Fruit fly (Drosophila melanogaster) whole organism, embryonic: ENCODE results near the gene Pop4.

ENCODE experiments used
- Aef1 ChIP-seq: fragments of 200-800 bp; sonication (Bioruptor generic); IDR thresholded peaks from 3 replicates; pipeline ENCODE4 v1.3.6; 2022; ENCODE audit warnings: missing biosample characterization, missing genetic modification characterization
- CG10274 ChIP-seq: fragments of 200-800 bp; sonication (Bioruptor generic); optimal IDR thresholded peaks from 3 replicates; lab custom pipeline; 2017; ENCODE audit warnings: missing biosample characterization, mild to moderate bottlenecking, missing genetic modification characterization
- CG10462 ChIP-seq: fragments of 200-800 bp; sonication (Bioruptor generic); optimal IDR thresholded peaks from 2 replicates; lab custom pipeline; 2016; ENCODE audit warnings: missing biosample characterization, missing genetic modification characterization
- CG10654 ChIP-seq: fragments of 200-800 bp; sonication (Bioruptor generic); optimal IDR thresholded peaks from 2 replicates; lab custom pipeline; 2016; ENCODE audit warnings: missing biosample characterization, missing genetic modification characterization
- CG12769 ChIP-seq: fragments of 200-800 bp; sonication (Bioruptor generic); optimal IDR thresholded peaks from 2 replicates; lab custom pipeline; 2019; ENCODE audit warnings: missing biosample characterization, mild to moderate bottlenecking, missing genetic modification characterization, moderate library complexity
- CG13775 ChIP-seq: fragments of 200-800 bp; sonication (Bioruptor generic); optimal IDR thresholded peaks from 3 replicates; lab custom pipeline; 2017; ENCODE audit warnings: missing biosample characterization, mild to moderate bottlenecking, missing genetic modification characterization
- CG15269 ChIP-seq: fragments of 200-800 bp; sonication (Bioruptor generic); optimal IDR thresholded peaks from 2 replicates; lab custom pipeline; 2018; ENCODE audit warnings: missing biosample characterization, mild to moderate bottlenecking, missing genetic modification characterization, moderate library complexity
- CG1602 ChIP-seq: fragments of 200-800 bp; sonication (Bioruptor generic); optimal IDR thresholded peaks from 3 replicates; lab custom pipeline; 2016; ENCODE audit warnings: missing biosample characterization, missing genetic modification characterization
- CG18011 ChIP-seq: fragments of 200-800 bp; sonication (Bioruptor generic); optimal IDR thresholded peaks from 2 replicates; lab custom pipeline; 2017; ENCODE audit warnings: missing biosample characterization, missing genetic modification characterization, mild to moderate bottlenecking, moderate library complexity, missing genotype
- CG3281 ChIP-seq: fragments of 200-800 bp; sonication (Bioruptor generic); optimal IDR thresholded peaks from 3 replicates; lab custom pipeline; 2017; ENCODE audit warnings: missing biosample characterization, mild to moderate bottlenecking, missing genetic modification characterization
- CG3726 ChIP-seq: fragments of 200-800 bp; sonication (Bioruptor generic); IDR thresholded peaks from 3 replicates; pipeline ENCODE4, ENCODE4 v1.3.6; 2022; ENCODE audit warnings: missing biosample characterization, missing genetic modification characterization
- CG4282 ChIP-seq: fragments of 200-800 bp; sonication (Bioruptor generic); optimal IDR thresholded peaks from 2 replicates; lab custom pipeline; 2016; ENCODE audit warnings: missing biosample characterization, missing genetic modification characterization
- CG4707 ChIP-seq: fragments of 200-800 bp; sonication (Bioruptor generic); optimal IDR thresholded peaks from 2 replicates; lab custom pipeline; 2018; ENCODE audit warnings: missing biosample characterization, mild to moderate bottlenecking, missing genetic modification characterization, moderate library complexity
- CG5180 ChIP-seq: fragments of 200-800 bp; sonication (Bioruptor generic); optimal IDR thresholded peaks from 3 replicates; lab custom pipeline; 2017; ENCODE audit warnings: missing biosample characterization, missing genetic modification characterization, mild to moderate bottlenecking, moderate library complexity, missing genetic modification reagents
- CG7786 ChIP-seq: fragments of 200-800 bp; sonication (Bioruptor generic); optimal IDR thresholded peaks from 2 replicates; lab custom pipeline; 2016; ENCODE audit warnings: missing biosample characterization, missing genetic modification characterization
- CG7928 ChIP-seq: fragments of 200-800 bp; sonication (Bioruptor generic); optimal IDR thresholded peaks from 2 replicates; lab custom pipeline; 2017; ENCODE audit warnings: missing biosample characterization, mild to moderate bottlenecking, missing genetic modification characterization
- CG7963 ChIP-seq: fragments of 200-800 bp; sonication (Bioruptor generic); IDR thresholded peaks from 3 replicates; pipeline ENCODE4 v1.3.6; 2022; ENCODE audit warnings: missing biosample characterization, missing genetic modification characterization; ENCODE audit not compliant: partially characterized antibody
- CG9797 ChIP-seq: fragments of 200-800 bp; sonication (Bioruptor generic); optimal IDR thresholded peaks from 3 replicates; lab custom pipeline; 2018; ENCODE audit warnings: missing biosample characterization, mild to moderate bottlenecking, missing genetic modification characterization
- E2f2 ChIP-seq: fragments of 200-800 bp; sonication (Bioruptor generic); IDR thresholded peaks from 2 replicates; pipeline ENCODE4 v1.3.6; 2022; ENCODE audit warnings: missing biosample characterization, missing genetic modification characterization
- Elba2 ChIP-seq: fragments of 200-800 bp; sonication (Bioruptor generic); optimal IDR thresholded peaks from 3 replicates; lab custom pipeline; 2016; ENCODE audit warnings: missing biosample characterization, missing genetic modification characterization
- HLH4C ChIP-seq: fragments of 200-800 bp; sonication (Bioruptor generic); IDR thresholded peaks from 3 replicates; pipeline ENCODE4 v1.3.6; 2022; ENCODE audit warnings: missing biosample characterization, missing genetic modification characterization; ENCODE audit not compliant: partially characterized antibody
- HmgD ChIP-seq: fragments of 200-800 bp; sonication (Bioruptor generic); optimal IDR thresholded peaks from 3 replicates; lab custom pipeline; 2016; ENCODE audit warnings: missing biosample characterization, missing genetic modification characterization
- HmgZ ChIP-seq: fragments of 200-800 bp; sonication (Bioruptor generic); optimal IDR thresholded peaks from 2 replicates; lab custom pipeline; 2018; ENCODE audit warnings: missing biosample characterization, mild to moderate bottlenecking, missing genetic modification characterization
- Lim3 ChIP-seq: fragments of 200-800 bp; sonication (Bioruptor generic); IDR thresholded peaks from 2 replicates; pipeline ENCODE4 v1.3.6; 2022; ENCODE audit warnings: missing biosample characterization, missing genetic modification characterization
- Nf-YC ChIP-seq: fragments of 200-800 bp; optimal IDR thresholded peaks from 3 replicates; lab custom pipeline; 2019; ENCODE audit warnings: missing biosample characterization, mild to moderate bottlenecking, missing genetic modification characterization, moderate library complexity
- Sox100B ChIP-seq: fragments of 200-800 bp; sonication (Bioruptor generic); optimal IDR thresholded peaks from 3 replicates; lab custom pipeline; 2018; ENCODE audit warnings: missing biosample characterization, mild to moderate bottlenecking, missing genetic modification characterization
- Xbp1 ChIP-seq: fragments of 200-800 bp; sonication (Bioruptor generic); optimal IDR thresholded peaks from 3 replicates; lab custom pipeline; 2016; ENCODE audit warnings: missing biosample characterization, mild to moderate bottlenecking, missing genetic modification characterization
- al ChIP-seq: fragments of 200-800 bp; sonication (Bioruptor generic); IDR thresholded peaks from 2 replicates; pipeline ENCODE4 v1.3.6; 2022; ENCODE audit warnings: missing biosample characterization, missing genetic modification characterization
- bowl ChIP-seq: fragments of 200-800 bp; sonication (Bioruptor generic); IDR thresholded peaks from 2 replicates; pipeline ENCODE4 v1.3.6; 2022; ENCODE audit warnings: missing biosample characterization, missing genetic modification characterization
- cad ChIP-seq: fragments of >200 bp; optimal IDR thresholded peaks from 2 replicates; lab custom pipeline; 2017; ENCODE audit warnings: missing biosample characterization, missing genetic modification characterization
- croc ChIP-seq: fragments of 200-800 bp; sonication (Bioruptor generic); conservative IDR thresholded peaks from 3 replicates; pipeline ENCODE4 v1.3.6; 2022; ENCODE audit warnings: missing biosample characterization, missing genetic modification characterization
- dm ChIP-seq: fragments of 200-800 bp; sonication (Bioruptor generic); optimal IDR thresholded peaks from 3 replicates; lab custom pipeline; 2016; ENCODE audit warnings: missing biosample characterization, missing genetic modification characterization
- dysf ChIP-seq: fragments of 200-800 bp; sonication (Bioruptor generic); IDR thresholded peaks from 3 replicates; pipeline ENCODE4 v1.3.6; 2022; ENCODE audit warnings: missing biosample characterization, missing genetic modification characterization
- ems ChIP-seq: fragments of 200-800 bp; sonication (Bioruptor generic); optimal IDR thresholded peaks from 3 replicates; lab custom pipeline; 2016; ENCODE audit warnings: missing biosample characterization, missing genetic modification characterization
- her ChIP-seq: fragments of 200-800 bp; sonication (Bioruptor generic); optimal IDR thresholded peaks from 2 replicates; lab custom pipeline; 2016; ENCODE audit warnings: missing biosample characterization, missing genetic modification characterization
- inv ChIP-seq: fragments of 200-800 bp; sonication (Bioruptor generic); IDR thresholded peaks from 2 replicates; pipeline ENCODE4 v1.3.6; 2022; ENCODE audit warnings: missing biosample characterization, missing genetic modification characterization; ENCODE audit not compliant: partially characterized antibody
- kah ChIP-seq: fragments of 200-800 bp; sonication (Bioruptor generic); optimal IDR thresholded peaks from 2 replicates; lab custom pipeline; 2018; ENCODE audit warnings: missing biosample characterization, mild to moderate bottlenecking, missing genetic modification characterization
- kni ChIP-seq: fragments of 200-800 bp; sonication (Bioruptor generic); optimal IDR thresholded peaks from 3 replicates; lab custom pipeline; 2017; ENCODE audit warnings: mild to moderate bottlenecking, missing biosample characterization, missing genetic modification reagents, missing genetic modification characterization
- lola ChIP-seq, 3 experiments: fragments of >200 bp in 2 of 3; fragments of 200-800 bp in 1 of 3; sonication (Bioruptor generic) in 1 of 3; optimal IDR thresholded peaks; 2 replicates each; lab custom pipeline; 2017 to 2019; ENCODE audit warnings: missing biosample characterization in 3 of 3, missing genetic modification characterization in 3 of 3, mild to moderate bottlenecking in 1 of 3, moderate library complexity in 1 of 3
- p53 ChIP-seq: fragments of 200-800 bp; sonication (Bioruptor generic); optimal IDR thresholded peaks from 2 replicates; lab custom pipeline; 2016; ENCODE audit warnings: missing biosample characterization, missing genetic modification characterization
- sc ChIP-seq, 3 experiments: fragments of >200 bp in 2 of 3; fragments of 200-800 bp in 1 of 3; sonication (Bioruptor generic) in 1 of 3; optimal IDR thresholded peaks; 2 replicates in 2 of 3; 3 replicates in 1 of 3; lab custom pipeline; 2017; ENCODE audit warnings: mild to moderate bottlenecking in 1 of 3, missing biosample characterization in 1 of 3, missing genetic modification characterization in 1 of 3, missing genetic modification reagents in 1 of 3
- scrt ChIP-seq: fragments of 200-800 bp; sonication (Bioruptor generic); optimal IDR thresholded peaks from 2 replicates; lab custom pipeline; 2018; ENCODE audit warnings: missing biosample characterization, mild to moderate bottlenecking, missing genetic modification characterization, moderate library complexity
- sima ChIP-seq: fragments of 200-800 bp; sonication (Bioruptor generic); optimal IDR thresholded peaks from 2 replicates; lab custom pipeline; 2016; ENCODE audit warnings: missing biosample characterization, missing genetic modification characterization
- tgo ChIP-seq: fragments of 200-800 bp; sonication (Bioruptor generic); IDR thresholded peaks from 3 replicates; pipeline ENCODE4 v1.3.6; 2022; ENCODE audit warnings: missing biosample characterization, missing genetic modification characterization
- tio ChIP-seq: fragments of 200-800 bp; sonication (Bioruptor generic); optimal IDR thresholded peaks from 2 replicates; lab custom pipeline; 2017; ENCODE audit warnings: missing biosample characterization, missing genetic modification characterization, inconsistent platforms
- tna ChIP-seq: fragments of 200-800 bp; sonication (Bioruptor generic); IDR thresholded peaks from 2 replicates; pipeline ENCODE4 v1.3.6; 2022; ENCODE audit warnings: missing biosample characterization, missing genetic modification characterization; ENCODE audit not compliant: partially characterized antibody
- tup ChIP-seq: fragments of 200-800 bp; sonication (Bioruptor generic); optimal IDR thresholded peaks from 2 replicates; lab custom pipeline; 2016; ENCODE audit warnings: missing biosample characterization, mild to moderate bottlenecking, missing genetic modification characterization, moderate library complexity
- tx ChIP-seq: fragments of 200-800 bp; sonication (Bioruptor generic); optimal IDR thresholded peaks from 2 replicates; lab custom pipeline; 2016; ENCODE audit warnings: missing biosample characterization, missing genetic modification characterization
- wdn ChIP-seq: fragments of 200-800 bp; sonication (Bioruptor generic); IDR thresholded peaks from 2 replicates; pipeline ENCODE4 v1.3.6; 2022; ENCODE audit warnings: missing biosample characterization, missing genetic modification characterization
- zf30C ChIP-seq: fragments of 200-800 bp; sonication (Bioruptor generic); optimal IDR thresholded peaks from 3 replicates; lab custom pipeline; 2018; ENCODE audit warnings: missing biosample characterization, mild to moderate bottlenecking, missing genetic modification characterization

Pop4 gene

DNA sequence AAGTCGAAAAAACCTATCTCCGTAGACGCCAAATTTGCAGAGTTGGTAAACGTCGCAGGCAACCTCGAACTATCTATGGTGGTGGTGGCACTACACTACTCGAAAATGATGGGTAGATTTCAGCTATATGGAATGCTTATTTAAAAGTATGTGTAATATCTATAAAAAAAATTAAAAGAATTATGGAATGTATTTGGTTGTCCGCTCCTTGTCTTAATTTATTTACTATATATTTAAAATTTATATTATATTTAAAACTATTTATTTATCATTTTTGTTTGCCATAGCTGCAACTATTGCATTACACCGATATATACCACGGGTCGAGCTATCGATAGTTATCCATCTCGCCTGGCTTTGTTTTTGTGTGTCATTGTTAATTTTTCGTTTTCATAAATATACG lies 2.4 kb downstream of the Pop4 start, which contains the start of the genes HP4 and CG8209 (continued):
- TF ChIP-seq ems (GFP tag; lab: Kevin White, UChicago) (peak; percentile 54), p53 (GFP tag; lab: Kevin White, UChicago) (no peak), CG9797 (GFP tag; lab: Kevin White, UChicago) (peak; percentile 17), CG15269 (tag; lab: Kevin White, UChicago) (peak; percentile 85), Sox100B (GFP tag; lab: Kevin White, UChicago) (peak; percentile 83), inv (peak; percentile 86), CG7963 (peak; percentile 78), HLH4C (GFP tag; lab: Robert Waterston, UW) (peak; percentile 85), tna (GFP tag; lab: Robert Waterston, UW) (peak; percentile 81), CG10654 (peak; percentile 79), CG10462 (GFP tag; lab: Kevin White, UChicago) (peak; percentile 49), Nf-YC (peak; percentile 77), kni (GFP tag; lab: Kevin White, UChicago) (no peak), wdn (peak; percentile 74), CG3281 (GFP tag; lab: Kevin White, UChicago) (peak; percentile 82), CG4707 (GFP tag; lab: Kevin White, UChicago) (peak; percentile 37), Lim3 (GFP tag; lab: Robert Waterston, UW) (no peak), dysf (GFP tag; lab: Robert Waterston, UW) (peak; percentile 78), dm (peak; percentile 12), tup (GFP tag; lab: Kevin White, UChicago) (peak; percentile 45), kah (GFP tag; lab: Kevin White, UChicago) (peak; percentile 57), CG1602 (GFP tag; lab: Kevin White, UChicago) (peak; percentile 87), bowl (GFP tag; lab: Robert Waterston, UW) (no peak), CG10274 (peak; percentile 50), CG18011 (GFP tag; lab: Kevin White, UChicago) (peak; percentile 59), CG4282 (no peak), croc (GFP tag; lab: Robert Waterston, UW) (peak; percentile 71), lola (GFP tag; optimal IDR thresholded peaks at IDR 0.05; lab: Kevin White, UChicago) (peak in 1 of 3 experiments; percentile 77), scrt (GFP tag; lab: Kevin White, UChicago) (peak; percentile 63), CG13775 (GFP tag; lab: Kevin White, UChicago) (peak; percentile 88), Aef1 (GFP tag; lab: Robert Waterston, UW) (peak; percentile 74), CG5180 (GFP tag; lab: Kevin White, UChicago) (peak; percentile 51), zf30C (peak; percentile 99), CG3726 (GFP tag; lab: Robert Waterston, UW) (peak; percentile 58; the same call in 2 of the 3 replicates), CG7786 (GFP tag; lab: Kevin White, UChicago) (peak; percentile 47), Xbp1 (GFP tag; lab: Kevin White, UChicago) (peak; percentile 86), sima (GFP tag; lab: Kevin White, UChicago) (no peak), al (GFP tag; lab: Robert Waterston, UW) (peak; percentile 82), HmgZ (tag; lab: Kevin White, UChicago) (peak; percentile 78), CG12769 (tag; lab: Kevin White, UChicago) (peak; percentile 51), cad (GFP tag; lab: Kevin White, UChicago) (no peak), tio (GFP tag; lab: Kevin White, UChicago) (no peak), CG7928 (GFP tag; lab: Kevin White, UChicago) (no peak), Elba2 (GFP tag; lab: Kevin White, UChicago) (no peak), tx (GFP tag; lab: Kevin White, UChicago) (peak; percentile 1), HmgD (GFP tag; lab: Kevin White, UChicago) (no peak), E2f2 (GFP tag; lab: Robert Waterston, UW) (peak; percentile 72), sc (optimal IDR thresholded peaks at IDR 0.05; lab: Kevin White, UChicago) (no peak), sc (GFP tag; optimal IDR thresholded peaks at IDR 0.05; lab: Kevin White, UChicago) (peak; percentile 56), her (GFP tag; lab: Kevin White, UChicago) (peak; percentile 19), tgo (GFP tag; lab: Robert Waterston, UW) (peak; percentile 92)
